Fruit fly (Drosophila melanogaster): ENCODE data around the gene Rai1.

Rai1 gene

DNA sequence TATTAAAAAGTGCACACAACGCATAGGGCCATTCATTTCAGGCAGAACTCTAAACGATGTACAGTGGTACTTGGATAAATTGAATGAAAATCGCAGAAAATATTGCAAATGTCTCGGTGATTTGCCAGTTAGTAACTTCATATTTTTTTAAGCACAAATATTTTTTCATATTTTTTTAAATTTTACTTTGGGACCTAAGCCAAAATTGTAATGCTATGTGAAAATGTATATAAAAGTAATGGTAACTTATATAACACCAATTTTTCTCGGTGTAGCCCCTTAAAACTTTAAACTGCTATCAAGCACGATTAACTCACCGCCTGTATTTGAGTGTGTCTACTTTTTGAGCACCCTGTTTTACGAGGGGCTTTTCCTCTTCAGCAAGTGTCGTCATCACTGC, 18.1 kb upstream of the Rai1 start:
- no peak for TF ChIP-seq noc (tag; optimal IDR thresholded peaks at IDR 0.05)

DNA sequence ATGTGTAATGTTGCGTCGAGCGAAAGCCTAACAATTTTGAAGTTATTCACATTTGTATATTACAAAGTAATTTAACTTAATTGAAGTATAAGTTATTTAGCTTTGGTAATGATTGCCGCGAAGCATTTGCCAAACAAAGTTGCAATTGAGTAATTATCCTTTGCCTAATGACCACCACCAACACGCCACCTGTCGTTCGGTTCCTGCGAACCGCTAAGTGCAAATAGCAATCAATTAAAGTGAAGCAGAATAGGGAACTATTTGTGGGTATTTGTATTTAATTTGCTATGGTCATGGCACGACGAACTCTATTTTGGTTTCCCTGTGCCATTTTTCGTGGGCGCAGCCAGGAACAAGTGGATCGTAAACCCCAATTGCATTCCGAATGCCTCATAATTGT, 17.5 kb upstream of the Rai1 start:
- TF ChIP-seq noc (tag; optimal IDR thresholded peaks at IDR 0.05), result no peak

DNA sequence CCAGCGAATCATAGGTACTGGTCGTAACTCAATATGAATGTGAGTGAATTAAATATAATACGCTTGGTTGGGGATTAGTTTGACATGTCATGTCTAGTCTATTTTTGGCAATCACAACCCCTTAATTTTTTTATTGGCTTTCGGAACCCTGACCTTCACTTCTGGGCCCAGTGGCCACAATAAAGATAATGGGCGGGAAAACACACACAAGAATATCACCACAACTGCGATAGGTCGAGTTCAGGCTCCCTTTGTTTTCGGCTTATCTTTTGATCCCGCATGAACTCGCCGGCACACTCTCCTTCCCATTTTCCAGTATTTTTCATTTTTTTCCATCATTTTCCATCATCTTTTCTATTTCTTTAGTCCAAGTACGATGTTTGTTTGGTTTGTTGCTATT, 15.0 kb upstream of the Rai1 start:
- TF ChIP-seq noc (tag; optimal IDR thresholded peaks at IDR 0.05), result no peak

- no peak for TF ChIP-seq noc (tag; optimal IDR thresholded peaks at IDR 0.05)
Measured at dm6 chrX:16816500-16816899, 13.4 kb upstream of the Rai1 start.

DNA sequence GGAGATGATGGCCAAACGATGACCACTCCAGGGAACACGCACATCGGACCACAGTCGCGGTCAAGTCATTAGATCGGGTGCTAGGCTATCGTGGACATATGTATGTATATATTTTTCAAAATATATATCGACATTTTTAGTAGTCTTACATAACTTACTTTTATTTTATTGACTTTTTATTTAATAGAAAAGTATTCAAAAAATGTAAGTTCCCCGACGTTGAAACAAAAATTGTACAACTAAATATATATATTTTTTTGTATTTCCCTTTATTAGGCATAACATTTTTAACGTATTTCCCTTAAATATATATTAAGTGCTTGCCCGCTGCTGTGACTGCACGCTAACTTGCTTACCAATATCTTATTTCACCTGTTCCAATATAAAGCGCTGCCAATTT, 12.0 kb upstream of the Rai1 start:
- no peak for TF ChIP-seq noc (tag; optimal IDR thresholded peaks at IDR 0.05)

dm6 chrX:16814351-16814750, 11.2 kb upstream of the Rai1 start:
- TF ChIP-seq noc (tag; optimal IDR thresholded peaks at IDR 0.05), result no peak

DNA sequence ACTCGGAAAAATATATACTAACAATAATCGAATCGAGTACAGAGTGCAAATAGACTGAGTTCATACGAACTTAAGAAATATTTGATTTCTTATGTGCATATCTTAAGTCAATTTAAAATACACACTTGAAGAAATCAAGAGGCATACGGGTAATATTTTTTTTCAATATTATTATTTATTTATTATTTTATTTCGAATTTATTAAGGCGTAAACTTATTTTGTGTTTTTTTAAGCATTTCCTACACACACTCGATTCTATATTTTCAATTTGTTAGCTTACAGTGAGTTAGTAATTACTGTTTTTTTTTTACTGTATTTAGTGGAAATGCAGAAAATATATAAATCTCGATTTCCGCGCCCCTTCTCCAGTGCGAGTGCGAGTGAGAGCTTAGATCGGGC, 10.1 kb upstream of the Rai1 start:
- no peak for TF ChIP-seq noc (tag; optimal IDR thresholded peaks at IDR 0.05)

DNA sequence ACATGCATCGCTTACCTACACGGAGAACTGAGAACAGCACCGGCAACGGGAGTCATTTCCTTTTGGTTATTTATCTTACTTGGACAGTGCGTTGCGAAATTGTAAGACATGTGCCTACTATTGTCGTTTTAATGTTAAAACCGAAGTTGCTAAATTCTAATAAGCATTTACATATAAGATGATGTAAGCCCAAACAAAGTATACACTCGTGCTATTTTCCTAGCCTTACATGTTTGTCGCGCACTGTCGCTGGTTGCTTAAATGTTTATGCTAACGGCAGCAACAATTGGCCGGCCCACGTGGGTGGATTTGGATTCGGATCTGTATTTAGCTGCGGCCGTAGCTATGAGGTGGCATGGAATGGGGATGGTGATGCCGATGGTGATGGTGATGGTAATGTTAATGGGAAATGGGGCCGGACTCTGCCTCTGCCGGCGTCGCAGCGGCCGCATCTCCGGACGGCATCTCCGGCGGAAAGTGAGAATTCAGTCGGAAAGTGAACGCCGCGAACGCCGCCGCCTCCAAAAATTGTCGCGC, 8.1 kb upstream of the Rai1 start, which contains the start of gene CG4829:
TSS of gene CG4829 (plus strand) at position 487 of the 537 bp plus-strand sequence.
- TF ChIP-seq noc (tag; optimal IDR thresholded peaks at IDR 0.05), result peak; percentile 67

dm6 chrX:16809093-16809492, 5.9 kb upstream of the Rai1 start:
- no peak for TF ChIP-seq noc (tag; optimal IDR thresholded peaks at IDR 0.05)

- no peak for TF ChIP-seq noc (tag; optimal IDR thresholded peaks at IDR 0.05)
Measured at dm6 chrX:16808654-16809053, 5.5 kb upstream of the Rai1 start.

dm6 chrX:16805768-16806167, 2.6 kb upstream of the Rai1 start, which contains the start of gene ppk28:
ppk28 (plus strand) TSS chrX:16806068.
- no peak for TF ChIP-seq noc (tag; optimal IDR thresholded peaks at IDR 0.05)

DNA sequence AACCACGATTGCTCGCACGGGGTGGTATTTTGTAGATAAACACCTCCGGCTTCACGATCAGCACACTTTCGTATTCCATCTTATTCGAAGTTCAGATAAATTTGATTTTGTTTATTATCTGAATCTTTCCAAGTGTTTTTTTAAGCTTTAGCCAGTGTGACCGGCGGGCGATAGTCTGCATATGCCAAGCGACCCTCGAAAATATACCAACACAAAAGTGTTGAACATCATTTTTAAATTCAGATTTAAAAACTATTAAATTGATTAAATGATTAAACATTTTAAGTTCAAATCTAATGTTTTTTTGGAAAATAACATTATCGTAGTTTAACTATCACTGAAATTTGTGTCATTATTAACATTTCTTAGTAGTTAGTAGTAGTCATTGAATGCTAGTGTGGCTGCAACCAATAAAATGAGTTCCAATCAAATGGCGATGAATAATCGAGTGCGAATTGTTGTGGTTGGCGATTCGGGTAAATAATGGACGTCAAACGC, 2.6 kb downstream of the Rai1 start, which contains the start of the genes CG9132 and CG4789:
TSS of gene CG9132 (minus strand) at position 181 of the 498 bp plus-strand sequence.
TSS of gene CG4789 (plus strand) at position 401 of the 498 bp plus-strand sequence.
- no peak for TF ChIP-seq noc (tag; optimal IDR thresholded peaks at IDR 0.05)

DNA sequence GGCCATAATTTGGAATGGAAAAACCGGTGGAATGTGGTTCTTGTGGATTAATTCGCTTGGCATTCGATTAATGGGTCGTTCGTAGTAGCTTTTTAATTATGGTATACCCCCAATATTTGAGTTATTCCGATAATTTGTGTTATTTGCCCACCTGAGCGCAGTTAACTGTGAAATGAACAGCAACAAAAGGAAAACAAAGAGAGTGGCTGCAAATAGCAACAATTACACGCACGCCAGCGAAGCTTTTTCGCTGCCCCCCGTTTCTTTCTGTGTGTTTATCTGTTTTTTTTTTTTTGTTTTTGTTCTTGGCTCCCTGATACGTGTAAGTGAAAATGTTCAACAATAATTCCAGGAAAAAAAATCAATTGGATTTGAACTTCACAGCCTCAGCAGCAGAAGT, 3.2 kb downstream of the Rai1 start:
- TF ChIP-seq noc (tag; optimal IDR thresholded peaks at IDR 0.05), result no peak

dm6 chrX:16798166-16798565, 5.0 kb downstream of the Rai1 start:
- TF ChIP-seq noc (tag; optimal IDR thresholded peaks at IDR 0.05), result no peak

DNA sequence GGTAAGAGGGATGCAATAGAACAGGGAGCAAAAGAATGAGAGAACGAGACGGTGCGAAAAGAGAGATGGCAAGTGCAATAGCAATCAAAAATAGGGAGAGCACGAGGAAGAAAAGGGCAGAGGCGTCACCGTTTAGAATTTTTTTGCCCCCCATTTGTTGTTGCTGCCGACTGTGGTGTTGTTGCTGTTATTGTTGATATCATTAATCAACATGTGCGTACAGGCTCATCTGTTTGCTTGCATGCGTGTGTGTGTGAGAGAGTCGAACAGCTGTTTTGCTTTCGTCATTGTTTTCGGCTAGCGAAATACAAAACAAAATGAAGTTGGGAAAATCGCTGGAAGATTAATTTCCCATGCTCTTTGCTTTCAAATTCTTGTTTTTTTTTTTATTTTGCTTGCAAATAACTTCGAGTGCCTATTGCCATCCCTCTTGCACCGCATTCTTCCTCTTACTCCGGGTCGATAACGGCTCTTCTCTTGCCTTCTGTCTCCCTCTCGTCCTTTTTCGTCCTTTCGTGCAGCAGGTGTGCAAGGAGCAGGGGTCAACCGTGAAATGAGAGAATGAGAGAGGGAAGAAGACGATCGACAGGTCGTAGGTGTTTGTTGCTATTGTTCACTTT, 9.9 kb downstream of the Rai1 start:
- no peak for TF ChIP-seq noc (tag; optimal IDR thresholded peaks at IDR 0.05)

- TF ChIP-seq noc (tag; optimal IDR thresholded peaks at IDR 0.05), result no peak
Measured at dm6 chrX:16791920-16792829, 11.0 kb downstream of the Rai1 start, which contains the start of gene CG4768. CG4768 (plus strand) TSS chrX:16792119.

Data from whole organism, larva.